Fruit fly (Drosophila melanogaster) whole organism, prepupa: ENCODE results near the gene CG9451.

Experiments
- CG11902 ChIP-seq: fragments of 200-800 bp; sonication (Bioruptor generic); optimal IDR thresholded peaks from 3 replicates; lab custom pipeline; 2016; ENCODE audit warnings: missing biosample characterization, missing genetic modification characterization
- CG15336 ChIP-seq: fragments of 200-800 bp; sonication (Bioruptor generic); IDR thresholded peaks from 2 replicates; pipeline ENCODE4 v1.3.6; 2022; ENCODE audit warnings: missing biosample characterization, missing genetic modification characterization
- CG16779 ChIP-seq: fragments of 200-800 bp; sonication (Bioruptor generic); optimal IDR thresholded peaks from 3 replicates; lab custom pipeline; 2017; ENCODE audit warnings: missing biosample characterization, mild to moderate bottlenecking, missing genetic modification characterization
- CG3919 ChIP-seq: fragments of 200-800 bp; sonication (Bioruptor generic); optimal IDR thresholded peaks from 3 replicates; lab custom pipeline; 2016; ENCODE audit warnings: missing biosample characterization, missing genetic modification characterization
- CG6163 ChIP-seq: fragments of 200-800 bp; sonication (Bioruptor generic); IDR thresholded peaks from 3 replicates; pipeline ENCODE4 v1.3.6; 2022; ENCODE audit warnings: missing biosample characterization, missing genetic modification characterization
- CG6792 ChIP-seq: fragments of 200-800 bp; sonication (Bioruptor generic); optimal IDR thresholded peaks from 3 replicates; lab custom pipeline; 2016; ENCODE audit warnings: missing biosample characterization, missing genetic modification characterization
- CG8632 ChIP-seq: fragments of 200-800 bp; sonication (Bioruptor generic); optimal IDR thresholded peaks from 3 replicates; lab custom pipeline; 2016; ENCODE audit warnings: missing biosample characterization, missing genetic modification characterization
- CG9139 ChIP-seq: fragments of 200-800 bp; sonication (Bioruptor generic); optimal IDR thresholded peaks from 3 replicates; lab custom pipeline; 2017; ENCODE audit warnings: missing biosample characterization, mild to moderate bottlenecking, missing genetic modification characterization
- OdsH ChIP-seq: fragments of 200-800 bp; sonication (Bioruptor generic); optimal IDR thresholded peaks from 3 replicates; lab custom pipeline; 2016; ENCODE audit warnings: missing biosample characterization, missing genetic modification characterization
- Sox102F ChIP-seq: fragments of 200-800 bp; sonication (Bioruptor generic); optimal IDR thresholded peaks from 2 replicates; lab custom pipeline; 2016; ENCODE audit warnings: missing biosample characterization, mild to moderate bottlenecking, missing genetic modification characterization
- cyc ChIP-seq: fragments of 200-800 bp; sonication (Bioruptor generic); optimal IDR thresholded peaks from 3 replicates; lab custom pipeline; 2016; ENCODE audit warnings: missing biosample characterization, missing genetic modification characterization

dm6 chr3L:19504719-19505118 is 4.1 kb upstream of the CG9451 start:
- TF ChIP-seq cyc, result no peak
- TF ChIP-seq CG8632, result no peak
- TF ChIP-seq OdsH, result no peak
- no peak for TF ChIP-seq CG9139 (GFP tag; lab: Kevin White, UChicago)
- no peak for TF ChIP-seq Sox102F (GFP tag; lab: Kevin White, UChicago)
- no peak for TF ChIP-seq CG16779 (tag; lab: Kevin White, UChicago)
- no peak for TF ChIP-seq CG15336
- TF ChIP-seq CG6163 (GFP tag; lab: Robert Waterston, UW), result no peak
- TF ChIP-seq CG6792, result no peak
- TF ChIP-seq CG11902 (GFP tag; lab: Kevin White, UChicago), result no peak
- TF ChIP-seq CG3919 (GFP tag; lab: Kevin White, UChicago), result no peak
